Fruit fly (Drosophila melanogaster): ENCODE data around the gene mus304.
A peak's percentile ranks its signal among the peaks of the same experiment; 100 is the strongest.

Gene mus304

dm6 chr3L:18109459-18109863 is at the start of gene mus304, which contains the start of gene Polr3D:
Gene mus304 (plus strand): TSS chr3L:18109814.
Gene Polr3D (minus strand): TSS chr3L:18109574.
- peak; percentile 27 for TF ChIP-seq Xbp1 (GFP tag; optimal IDR thresholded peaks at IDR 0.05)
- no peak for TF ChIP-seq CG43689 (GFP tag; IDR thresholded peaks at IDR 0.05)
- no peak for TF ChIP-seq gcm (GFP tag; optimal IDR thresholded peaks at IDR 0.05)
- TF ChIP-seq CG15696 (tag; optimal IDR thresholded peaks at IDR 0.05), result peak; percentile 18
- TF ChIP-seq Rfx (GFP tag; IDR thresholded peaks at IDR 0.05), result 0 out of 2 replicates have a peak, but pooled peaks have one; percentile 14
- no peak for TF ChIP-seq pros (GFP tag; optimal IDR thresholded peaks at IDR 0.05)
- no peak for TF ChIP-seq exex (tag; optimal IDR thresholded peaks at IDR 0.05)
- no peak for TF ChIP-seq CG9727 (GFP tag; optimal IDR thresholded peaks at IDR 0.05)
- no peak for TF ChIP-seq CG3407 (GFP tag; optimal IDR thresholded peaks at IDR 0.05)
- peak; percentile 14 for TF ChIP-seq Neu2 (GFP tag; optimal IDR thresholded peaks at IDR 0.05; ENCODE audit: borderline replicate concordance)
- peak; percentile 64 for TF ChIP-seq gro (GFP tag; optimal IDR thresholded peaks at IDR 0.05)
- peak; percentile 30 for TF ChIP-seq grau (tag; optimal IDR thresholded peaks at IDR 0.05)
- TF ChIP-seq E2f2 (GFP tag; IDR thresholded peaks at IDR 0.05), result peak; percentile 92
- no peak for TF ChIP-seq Hr3 (GFP tag; optimal IDR thresholded peaks at IDR 0.05)
- TF ChIP-seq nmo (GFP tag; optimal IDR thresholded peaks at IDR 0.05), result peak; percentile 70
- TF ChIP-seq CG30403 (GFP tag; optimal IDR thresholded peaks at IDR 0.05), result peak; percentile 49
- no peak for TF ChIP-seq ara (GFP tag; IDR thresholded peaks at IDR 0.05)
- peak; percentile 85 for TF ChIP-seq Dp (GFP tag; optimal IDR thresholded peaks at IDR 0.05)
- TF ChIP-seq trem (tag; optimal IDR thresholded peaks at IDR 0.05), result peak; percentile 75
- TF ChIP-seq Nf-YC (tag; optimal IDR thresholded peaks at IDR 0.05), result peak; percentile 42
- no peak for TF ChIP-seq Max (GFP tag; optimal IDR thresholded peaks at IDR 0.05)
- no peak for TF ChIP-seq CG17912 (GFP tag; optimal IDR thresholded peaks at IDR 0.05)
- TF ChIP-seq Sry-β (GFP tag; optimal IDR thresholded peaks at IDR 0.05), result no peak
- peak; percentile 31 for TF ChIP-seq CG12659 (GFP tag; optimal IDR thresholded peaks at IDR 0.05)
- no peak for TF ChIP-seq CG11696 (GFP tag; IDR thresholded peaks at IDR 0.05)
- TF ChIP-seq tna (GFP tag; IDR thresholded peaks at IDR 0.05; ENCODE audit: partially characterized antibody), result peak; percentile 26
- TF ChIP-seq H15 (GFP tag; IDR thresholded peaks at IDR 0.05), result no peak
- TF ChIP-seq CG17612 (GFP tag; IDR thresholded peaks at IDR 0.05), result no peak
- peak; percentile 48 for TF ChIP-seq zen (tag; optimal IDR thresholded peaks at IDR 0.05)
- no peak for TF ChIP-seq Hey (tag; optimal IDR thresholded peaks at IDR 0.05)
- TF ChIP-seq kni (GFP tag; optimal IDR thresholded peaks at IDR 0.05), result peak; percentile 29
- TF ChIP-seq NK7.1 (GFP tag; optimal IDR thresholded peaks at IDR 0.05), result no peak
- TF ChIP-seq Dek (tag; optimal IDR thresholded peaks at IDR 0.05), result no peak
- no peak for TF ChIP-seq CG10274 (GFP tag; optimal IDR thresholded peaks at IDR 0.05)
- no peak for TF ChIP-seq slbo (GFP tag; IDR thresholded peaks at IDR 0.05)
- no peak for TF ChIP-seq caup (GFP tag; optimal IDR thresholded peaks at IDR 0.05; ENCODE audit: severe bottlenecking)
- peak; percentile 20 for TF ChIP-seq Meics (GFP tag; optimal IDR thresholded peaks at IDR 0.05)
- TF ChIP-seq p53 (GFP tag; optimal IDR thresholded peaks at IDR 0.05), result peak; percentile 14
- TF ChIP-seq CG34376 (GFP tag; optimal IDR thresholded peaks at IDR 0.05), result peak; percentile 58
- TF ChIP-seq CG17568 (GFP tag; optimal IDR thresholded peaks at IDR 0.05), result no peak
- TF ChIP-seq CG8944 (GFP tag; optimal IDR thresholded peaks at IDR 0.05), result no peak
- peak; percentile 40 for TF ChIP-seq gem (tag; optimal IDR thresholded peaks at IDR 0.05)
- TF ChIP-seq gfzf (GFP tag; optimal IDR thresholded peaks at IDR 0.05), result peak; percentile 38
- no peak for TF ChIP-seq CG12104 (GFP tag; optimal IDR thresholded peaks at IDR 0.05)
- TF ChIP-seq NFAT (GFP tag; IDR thresholded peaks at IDR 0.05), result no peak; the same call in 1 of the 2 replicates
- peak; percentile 66 for TF ChIP-seq nerfin-2 (GFP tag; IDR thresholded peaks at IDR 0.05; ENCODE audit: partially characterized antibody)
- peak; percentile 27 for TF ChIP-seq her (GFP tag; optimal IDR thresholded peaks at IDR 0.05)
- TF ChIP-seq Dbx (GFP tag; IDR thresholded peaks at IDR 0.05), result no peak
- peak; percentile 36; the same call in 1 of the 2 replicates for TF ChIP-seq hbn (GFP tag; IDR thresholded peaks at IDR 0.05; ENCODE audit: partially characterized antibody)
- no peak for TF ChIP-seq hkb (optimal IDR thresholded peaks at IDR 0.05)
- TF ChIP-seq hkb (GFP tag; IDR thresholded peaks at IDR 0.05), result no peak
